Fruit fly (Drosophila melanogaster) whole organism, embryonic: ENCODE results near the gene stg1.
A peak's percentile ranks its signal among the peaks of the same experiment; 100 is the strongest.

ENCODE experiments used
- Abd-B ChIP-seq: fragments of 200-800 bp; sonication (Bioruptor generic); optimal IDR thresholded peaks from 2 replicates; lab custom pipeline; 2018; ENCODE audit warnings: missing biosample characterization, mild to moderate bottlenecking, missing genetic modification characterization, moderate library complexity
- Bgb ChIP-seq: fragments of 200-800 bp; sonication (Bioruptor generic); IDR thresholded peaks from 2 replicates; pipeline ENCODE4 v1.3.6; 2022; ENCODE audit warnings: missing biosample characterization, missing genetic modification characterization; ENCODE audit not compliant: partially characterized antibody
- Blimp-1 ChIP-seq: fragments of 200-800 bp; sonication (Bioruptor generic); optimal IDR thresholded peaks from 3 replicates; lab custom pipeline; 2018; ENCODE audit warnings: missing biosample characterization, missing genetic modification characterization, mild to moderate bottlenecking, moderate library complexity, missing genetic modification reagents
- CG12104 ChIP-seq: fragments of 200-800 bp; sonication (Bioruptor generic); optimal IDR thresholded peaks from 3 replicates; lab custom pipeline; 2016; ENCODE audit warnings: missing biosample characterization, missing genetic modification characterization
- CG12744 ChIP-seq: fragments of 200-800 bp; sonication (Bioruptor generic); optimal IDR thresholded peaks from 2 replicates; lab custom pipeline; 2016; ENCODE audit warnings: missing biosample characterization, missing genetic modification characterization
- CG15011 ChIP-seq: fragments of 200-800 bp; sonication (Bioruptor generic); optimal IDR thresholded peaks from 3 replicates; lab custom pipeline; 2018; ENCODE audit warnings: missing biosample characterization, mild to moderate bottlenecking, missing genetic modification characterization
- CG15601 ChIP-seq: fragments of 200-800 bp; sonication (Bioruptor generic); optimal IDR thresholded peaks from 3 replicates; lab custom pipeline; 2019; ENCODE audit warnings: missing biosample characterization, mild to moderate bottlenecking, missing genetic modification characterization, moderate library complexity
- CG1602 ChIP-seq: fragments of 200-800 bp; sonication (Bioruptor generic); optimal IDR thresholded peaks from 3 replicates; lab custom pipeline; 2016; ENCODE audit warnings: missing biosample characterization, missing genetic modification characterization
- CG1603 ChIP-seq: fragments of 200-800 bp; sonication (Bioruptor generic); optimal IDR thresholded peaks from 2 replicates; lab custom pipeline; 2019; ENCODE audit warnings: missing biosample characterization, mild to moderate bottlenecking, missing genetic modification characterization, moderate library complexity
- CG17568 ChIP-seq: fragments of 200-800 bp; sonication (Bioruptor generic); optimal IDR thresholded peaks from 2 replicates; lab custom pipeline; 2018; ENCODE audit warnings: missing biosample characterization, mild to moderate bottlenecking, missing genetic modification characterization, moderate library complexity
- CG17612 ChIP-seq: fragments of 200-800 bp; sonication (Bioruptor generic); IDR thresholded peaks from 2 replicates; pipeline ENCODE4 v1.3.6; 2022; ENCODE audit warnings: missing biosample characterization, missing genetic modification characterization
- CG32532 ChIP-seq: fragments of 200-800 bp; sonication (Bioruptor generic); IDR thresholded peaks from 2 replicates; pipeline ENCODE4 v1.3.6; 2022; ENCODE audit warnings: missing biosample characterization, missing genetic modification characterization
- CG32772 ChIP-seq: fragments of 200-800 bp; sonication (Bioruptor generic); IDR thresholded peaks from 2 replicates; pipeline ENCODE4 v1.3.6; 2022; ENCODE audit warnings: missing biosample characterization, missing genetic modification characterization
- CG33557 ChIP-seq: fragments of 200-800 bp; sonication (Bioruptor generic); optimal IDR thresholded peaks from 2 replicates; lab custom pipeline; 2019; ENCODE audit warnings: missing biosample characterization, mild to moderate bottlenecking, missing genetic modification characterization, moderate library complexity
- CG4404 ChIP-seq: fragments of 200-800 bp; sonication (Bioruptor generic); IDR thresholded peaks from 2 replicates; pipeline ENCODE4 v1.3.6; 2022; ENCODE audit warnings: missing biosample characterization, missing genetic modification characterization
- CG5953 ChIP-seq: fragments of 200-800 bp; sonication (Bioruptor generic); IDR thresholded peaks from 2 replicates; pipeline ENCODE4 v1.3.6; 2022; ENCODE audit warnings: missing biosample characterization, missing genetic modification characterization
- CG6791 ChIP-seq: fragments of 200-800 bp; sonication (Bioruptor generic); IDR thresholded peaks from 3 replicates; pipeline ENCODE4 v1.3.6; 2022; ENCODE audit warnings: missing biosample characterization, missing genetic modification characterization; ENCODE audit not compliant: partially characterized antibody
- CG7963 ChIP-seq: fragments of 200-800 bp; sonication (Bioruptor generic); IDR thresholded peaks from 3 replicates; pipeline ENCODE4 v1.3.6; 2022; ENCODE audit warnings: missing biosample characterization, missing genetic modification characterization; ENCODE audit not compliant: partially characterized antibody
- Camta ChIP-seq: fragments of 200-800 bp; sonication (Bioruptor generic); optimal IDR thresholded peaks from 2 replicates; lab custom pipeline; 2016; ENCODE audit warnings: missing biosample characterization, missing genetic modification characterization
- CkIIα-i1 ChIP-seq: fragments of 200-800 bp; sonication (Bioruptor generic); IDR thresholded peaks from 2 replicates; pipeline ENCODE4 v1.3.6; 2022; ENCODE audit warnings: missing biosample characterization, missing genetic modification characterization
- Dip3 ChIP-seq: fragments of 200-800 bp; sonication (Bioruptor generic); optimal IDR thresholded peaks from 3 replicates; lab custom pipeline; 2016; ENCODE audit warnings: missing biosample characterization, missing genetic modification characterization
- Dll ChIP-seq: fragments of 200-800 bp; sonication (Bioruptor generic); IDR thresholded peaks from 4 replicates; pipeline ENCODE4 v1.3.6; 2022; ENCODE audit warnings: missing biosample characterization, missing genetic modification characterization; ENCODE audit not compliant: partially characterized antibody
- E2f2 ChIP-seq: fragments of 200-800 bp; sonication (Bioruptor generic); IDR thresholded peaks from 2 replicates; pipeline ENCODE4 v1.3.6; 2022; ENCODE audit warnings: missing biosample characterization, missing genetic modification characterization
- Fer1 ChIP-seq: fragments of 200-800 bp; sonication (Bioruptor generic); optimal IDR thresholded peaks from 2 replicates; lab custom pipeline; 2017; ENCODE audit warnings: missing biosample characterization, mild to moderate bottlenecking, missing genetic modification characterization
- HLH3B ChIP-seq: fragments of 200-800 bp; sonication (Bioruptor generic); IDR thresholded peaks from 2 replicates; pipeline ENCODE4 v1.3.6; 2022; ENCODE audit warnings: missing biosample characterization, missing genetic modification characterization
- HmgD ChIP-seq: fragments of 200-800 bp; sonication (Bioruptor generic); optimal IDR thresholded peaks from 3 replicates; lab custom pipeline; 2016; ENCODE audit warnings: missing biosample characterization, missing genetic modification characterization
- HmgZ ChIP-seq: fragments of 200-800 bp; sonication (Bioruptor generic); optimal IDR thresholded peaks from 2 replicates; lab custom pipeline; 2018; ENCODE audit warnings: missing biosample characterization, mild to moderate bottlenecking, missing genetic modification characterization
- Hr39 ChIP-seq: fragments of >200 bp; optimal IDR thresholded peaks from 2 replicates; lab custom pipeline; 2017
- Mad ChIP-seq: fragments of 200-800 bp; sonication (Bioruptor generic); optimal IDR thresholded peaks from 2 replicates; lab custom pipeline; 2016; ENCODE audit warnings: missing biosample characterization, missing genetic modification characterization
- Rfx ChIP-seq: fragments of 200-800 bp; sonication (Bioruptor generic); IDR thresholded peaks from 2 replicates; pipeline ENCODE4 v1.3.6; 2022; ENCODE audit warnings: missing biosample characterization, missing genetic modification characterization
- Scr ChIP-seq: fragments of 200-800 bp; sonication (Bioruptor generic); IDR thresholded peaks from 2 replicates; pipeline ENCODE4 v1.3.6; 2022; ENCODE audit warnings: missing biosample characterization, missing genetic modification characterization; ENCODE audit not compliant: partially characterized antibody
- Six4 ChIP-seq: fragments of 200-800 bp; sonication (Bioruptor generic); optimal IDR thresholded peaks from 2 replicates; lab custom pipeline; 2016; ENCODE audit warnings: missing biosample characterization, missing genetic modification characterization
- Sry-δ ChIP-seq: fragments of 200-800 bp; sonication (Bioruptor generic); optimal IDR thresholded peaks from 2 replicates; lab custom pipeline; 2016; ENCODE audit warnings: missing biosample characterization, missing genetic modification characterization
- dimm ChIP-seq: fragments of 200-800 bp; sonication (Bioruptor generic); IDR thresholded peaks from 2 replicates; pipeline ENCODE4 v1.3.6; 2022; ENCODE audit warnings: missing biosample characterization, missing genetic modification characterization
- gem ChIP-seq: fragments of 200-800 bp; sonication (Bioruptor generic); optimal IDR thresholded peaks from 2 replicates; lab custom pipeline; 2019; ENCODE audit warnings: missing biosample characterization, mild to moderate bottlenecking, missing genetic modification characterization, moderate library complexity
- gro ChIP-seq: fragments of 200-800 bp; sonication (Bioruptor generic); optimal IDR thresholded peaks from 2 replicates; lab custom pipeline; 2016; ENCODE audit warnings: missing biosample characterization, missing genetic modification characterization
- hth ChIP-seq: fragments of >200 bp; optimal IDR thresholded peaks from 2 replicates; lab custom pipeline; 2017; ENCODE audit warnings: inconsistent platforms
- klu ChIP-seq: fragments of 200-800 bp; sonication (Bioruptor generic); IDR thresholded peaks from 2 replicates; pipeline ENCODE4 v1.3.6; 2022; ENCODE audit warnings: missing biosample characterization, missing genetic modification characterization
- lbe ChIP-seq: fragments of 200-800 bp; sonication (Bioruptor generic); optimal IDR thresholded peaks from 2 replicates; lab custom pipeline; 2016; ENCODE audit warnings: missing biosample characterization, mild to moderate bottlenecking, missing genetic modification characterization
- pzg ChIP-seq: fragments of 200-800 bp; sonication (Bioruptor generic); optimal IDR thresholded peaks from 3 replicates; lab custom pipeline; 2018; ENCODE audit warnings: missing biosample characterization, mild to moderate bottlenecking, missing genetic modification characterization, moderate library complexity
- row ChIP-seq: fragments of 200-800 bp; sonication (Bioruptor generic); IDR thresholded peaks from 3 replicates; pipeline ENCODE4 v1.3.6; 2022; ENCODE audit warnings: missing biosample characterization, missing genetic modification characterization
- sc ChIP-seq, 3 experiments: fragments of >200 bp in 2 of 3; fragments of 200-800 bp in 1 of 3; sonication (Bioruptor generic) in 1 of 3; optimal IDR thresholded peaks; 2 replicates in 2 of 3; 3 replicates in 1 of 3; lab custom pipeline; 2017; ENCODE audit warnings: mild to moderate bottlenecking in 1 of 3, missing biosample characterization in 1 of 3, missing genetic modification characterization in 1 of 3, missing genetic modification reagents in 1 of 3
- sd ChIP-seq: fragments of 200-800 bp; sonication (Bioruptor generic); optimal IDR thresholded peaks from 3 replicates; lab custom pipeline; 2018; ENCODE audit warnings: missing biosample characterization, mild to moderate bottlenecking, missing genetic modification characterization, moderate library complexity
- so ChIP-seq: fragments of 200-800 bp; sonication (Bioruptor generic); IDR thresholded peaks from 3 replicates; pipeline ENCODE4 v1.3.6; 2022; ENCODE audit warnings: missing biosample characterization, missing genetic modification characterization
- stc ChIP-seq: fragments of 200-800 bp; sonication (Bioruptor generic); IDR thresholded peaks from 2 replicates; pipeline ENCODE4 v1.3.6; 2022; ENCODE audit warnings: missing biosample characterization, missing genetic modification characterization
- tgo ChIP-seq: fragments of 200-800 bp; sonication (Bioruptor generic); IDR thresholded peaks from 3 replicates; pipeline ENCODE4 v1.3.6; 2022; ENCODE audit warnings: missing biosample characterization, missing genetic modification characterization
- yki ChIP-seq: fragments of >200 bp; optimal IDR thresholded peaks from 3 replicates; lab custom pipeline; 2018
- zen2 ChIP-seq: fragments of 200-800 bp; sonication (Bioruptor generic); IDR thresholded peaks from 3 replicates; pipeline ENCODE4 v1.3.6; 2022; ENCODE audit warnings: missing biosample characterization, missing genetic modification characterization; ENCODE audit not compliant: partially characterized antibody
- zf30C ChIP-seq: fragments of 200-800 bp; sonication (Bioruptor generic); optimal IDR thresholded peaks from 3 replicates; lab custom pipeline; 2018; ENCODE audit warnings: missing biosample characterization, mild to moderate bottlenecking, missing genetic modification characterization

stg1 gene

dm6 chrX:21053849-21054581 is 39.6 kb upstream of the stg1 start, which contains the start of the genes Stt3A and bves (continued):
- TF ChIP-seq Blimp-1 (peak; percentile 98), CG12104 (GFP tag; lab: Kevin White, UChicago) (peak; percentile 94), yki (lab: Kevin White, UChicago) (no peak), Dll (GFP tag; lab: Robert Waterston, UW) (peak; percentile 75), lbe (GFP tag; lab: Kevin White, UChicago) (peak; percentile 99), CG7963 (GFP tag; lab: Robert Waterston, UW) (no peak; the same call in 1 of the 3 replicates), E2f2 (GFP tag; lab: Robert Waterston, UW) (peak; percentile 89), CG4404 (peak; percentile 95), Camta (GFP tag; lab: Kevin White, UChicago) (peak; percentile 98), CG17612 (GFP tag; lab: Robert Waterston, UW) (peak; percentile 86), Dip3 (GFP tag; lab: Kevin White, UChicago) (peak; percentile 97), Fer1 (GFP tag; lab: Kevin White, UChicago) (peak; percentile 99), Bgb (GFP tag; lab: Robert Waterston, UW) (peak; percentile 71), gem (peak; percentile 99), klu (GFP tag; lab: Robert Waterston, UW) (peak; percentile 92), pzg (GFP tag; lab: Kevin White, UChicago) (peak; percentile 39), sc (optimal IDR thresholded peaks at IDR 0.05; lab: Kevin White, UChicago) (no peak), sc (GFP tag; optimal IDR thresholded peaks at IDR 0.05; lab: Kevin White, UChicago) (peak; percentile 97), CG33557 (GFP tag; lab: Kevin White, UChicago) (peak; percentile 98), CG6791 (GFP tag; lab: Robert Waterston, UW) (peak; percentile 74), hth (lab: Kevin White, UChicago) (no peak), row (GFP tag; lab: Robert Waterston, UW) (peak; percentile 99), Mad (GFP tag; lab: Kevin White, UChicago) (peak; percentile 99), CG15011 (peak; percentile 96), HLH3B (GFP tag; lab: Robert Waterston, UW) (peak; percentile 98), stc (peak; percentile 97), tgo (GFP tag; lab: Robert Waterston, UW) (peak; percentile 98), Rfx (GFP tag; lab: Robert Waterston, UW) (peak; percentile 98), CG5953 (GFP tag; lab: Robert Waterston, UW) (peak; percentile 94), CG1602 (peak; percentile 97), zen2 (GFP tag; lab: Robert Waterston, UW) (peak; percentile 42; the same call in 1 of the 3 replicates), CG12744 (GFP tag; lab: Kevin White, UChicago) (peak; percentile 98), Hr39 (lab: Kevin White, UChicago) (no peak), gro (peak; percentile 99), dimm (GFP tag; lab: Robert Waterston, UW) (peak; percentile 91), CG32532 (GFP tag; lab: Robert Waterston, UW) (peak; percentile 98), CG15601 (tag; lab: Kevin White, UChicago) (peak; percentile 98), zf30C (GFP tag; lab: Kevin White, UChicago) (peak; percentile 37), CG17568 (GFP tag; lab: Kevin White, UChicago) (peak; percentile 99), CkIIα-i1 (GFP tag; lab: Robert Waterston, UW) (peak; percentile 78), Sry-δ (GFP tag; lab: Kevin White, UChicago) (peak; percentile 57), sd (tag; lab: Kevin White, UChicago) (peak; percentile 93), CG32772 (GFP tag; lab: Robert Waterston, UW) (peak; percentile 96), Scr (GFP tag; lab: Robert Waterston, UW) (peak; percentile 53), Six4 (GFP tag; lab: Kevin White, UChicago) (peak; percentile 98), HmgD (GFP tag; lab: Kevin White, UChicago) (peak; percentile 96), HmgZ (tag; lab: Kevin White, UChicago) (peak; percentile 98), CG1603 (tag; lab: Kevin White, UChicago) (peak; percentile 94), Abd-B (GFP tag; lab: Kevin White, UChicago) (peak; percentile 94), so (GFP tag; lab: Robert Waterston, UW) (peak; percentile 98)
